Worm (Caenorhabditis elegans): ENCODE data around the gene elo-2.

DNA sequence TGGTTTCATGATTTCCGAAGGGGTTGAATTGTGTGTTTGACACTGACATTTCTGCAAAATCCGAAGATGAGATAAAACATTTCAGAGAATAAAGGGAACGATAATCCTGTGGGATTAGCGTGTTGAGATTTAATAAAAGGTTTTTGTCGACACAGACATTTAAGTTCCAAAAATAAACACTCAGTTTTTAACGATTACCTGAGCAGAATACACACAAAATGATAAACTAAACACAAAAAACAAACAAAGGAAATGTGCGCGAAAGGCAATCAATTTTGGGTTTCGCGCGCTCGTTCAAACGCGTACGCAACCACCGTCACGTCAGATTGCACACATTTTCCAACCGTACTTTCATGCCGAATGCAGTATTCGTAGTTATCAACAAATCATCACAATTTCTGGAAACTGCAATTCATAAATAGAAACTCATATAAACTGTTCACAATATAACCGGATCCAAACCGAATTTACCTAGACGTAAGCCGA lies 5.9 kb downstream of the elo-2 start, which contains the start of gene rif-1.1:
- no peak for TF ChIP-seq scrt-1 (GFP tag; IDR thresholded peaks at IDR 0.05)
- no peak for TF ChIP-seq ama-1 (optimal IDR thresholded peaks at IDR 0.05)
- TF ChIP-seq aly-1 (tag; optimal IDR thresholded peaks at IDR 0.05): no peak
- TF ChIP-seq hmg-4 (GFP tag; optimal IDR thresholded peaks at IDR 0.05): no peak
- TF ChIP-seq tbx-11 (GFP tag; IDR thresholded peaks at IDR 0.05): no peak
- TF ChIP-seq flt-1 (GFP tag; IDR thresholded peaks at IDR 0.05): no peak
- no peak for TF ChIP-seq hmbx-1 (tag; optimal IDR thresholded peaks at IDR 0.05)

Measured in whole organism, early embryonic.